Worm (Caenorhabditis elegans) whole organism, mixed stage, embryonic: ENCODE measurements around the gene elt-6.

ENCODE experiments used
- lsy-2 ChIP-seq: fragments of 150-350 bp; optimal IDR thresholded peaks from 2 replicates; lab custom pipeline; 2014; ENCODE audit warnings: missing biosample characterization, missing genetic modification characterization
- snpc-4 ChIP-seq: fragments of 150-350 bp; optimal IDR thresholded peaks from 2 replicates; lab custom pipeline; 2014; ENCODE audit warnings: missing biosample characterization, missing genetic modification characterization

- TF ChIP-seq snpc-4 (tag; lab: Kevin White, UChicago) (no peak), lsy-2 (tag; lab: Kevin White, UChicago) (no peak)
These were observed 45.7 kb upstream of the elt-6 start for ce11 chrIV:1872052-1872451.
